Worm (Caenorhabditis elegans): Measurements from ENCODE around the gene hmt-1.

- no peak for TF ChIP-seq zag-1 (tag; optimal IDR thresholded peaks at IDR 0.05)
- no peak for TF ChIP-seq nhr-77 (tag; optimal IDR thresholded peaks at IDR 0.05)
- TF ChIP-seq ama-1 (optimal IDR thresholded peaks at IDR 0.05), result no peak
- TF ChIP-seq nhr-28 (tag; optimal IDR thresholded peaks at IDR 0.05), result no peak
- no peak for TF ChIP-seq aly-2 (tag; optimal IDR thresholded peaks at IDR 0.05)
- TF ChIP-seq sup-37 (GFP tag; optimal IDR thresholded peaks at IDR 0.05), result no peak
Measured at ce11 chrIII:11087442-11087841, 12.3 kb downstream of the hmt-1 start.

Data from whole organism, L1 larva.